Fruit fly (Drosophila melanogaster) whole organism, embryonic: ENCODE data around the gene RpL10Ab.
A peak's percentile ranks its signal among the peaks of the same experiment; 100 is the strongest.

ENCODE experiments used
- Aef1 ChIP-seq: fragments of 200-800 bp; sonication (Bioruptor generic); IDR thresholded peaks from 3 replicates; pipeline ENCODE4 v1.3.6; 2022; ENCODE audit warnings: missing biosample characterization, missing genetic modification characterization
- Atf3 ChIP-seq: fragments of 200-800 bp; sonication (Bioruptor generic); optimal IDR thresholded peaks from 3 replicates; lab custom pipeline; 2016; ENCODE audit warnings: missing biosample characterization, missing genetic modification characterization
- CG10565 ChIP-seq: fragments of 200-800 bp; sonication (Bioruptor generic); optimal IDR thresholded peaks from 3 replicates; lab custom pipeline; 2016; ENCODE audit warnings: missing biosample characterization, mild to moderate bottlenecking, missing genetic modification characterization
- CG12744 ChIP-seq: fragments of 200-800 bp; sonication (Bioruptor generic); optimal IDR thresholded peaks from 2 replicates; lab custom pipeline; 2016; ENCODE audit warnings: missing biosample characterization, missing genetic modification characterization
- CG12942 ChIP-seq: fragments of 200-800 bp; sonication (Bioruptor generic); optimal IDR thresholded peaks from 3 replicates; lab custom pipeline; 2016; ENCODE audit warnings: missing biosample characterization, missing genetic modification characterization
- CG13296 ChIP-seq: fragments of 200-800 bp; sonication (Bioruptor generic); optimal IDR thresholded peaks from 3 replicates; lab custom pipeline; 2018; ENCODE audit warnings: missing biosample characterization, mild to moderate bottlenecking, missing genetic modification characterization
- CG14441 ChIP-seq: fragments of 200-800 bp; sonication (Bioruptor generic); IDR thresholded peaks from 2 replicates; pipeline ENCODE4 v1.3.6; 2022; ENCODE audit warnings: missing biosample characterization, missing genetic modification characterization
- CG15514 ChIP-seq: fragments of 200-800 bp; sonication (Bioruptor generic); optimal IDR thresholded peaks from 3 replicates; lab custom pipeline; 2017; ENCODE audit warnings: missing biosample characterization, missing genetic modification characterization, mild to moderate bottlenecking, moderate library complexity, missing genetic modification reagents
- CG17328 ChIP-seq: fragments of 200-800 bp; sonication (Bioruptor generic); IDR thresholded peaks from 2 replicates; pipeline ENCODE4 v1.3.6; 2022; ENCODE audit warnings: missing biosample characterization, missing genetic modification characterization
- CG3838 ChIP-seq: fragments of 200-800 bp; sonication (Bioruptor generic); optimal IDR thresholded peaks from 3 replicates; lab custom pipeline; 2016; ENCODE audit warnings: missing biosample characterization, missing genetic modification characterization
- CG4360 ChIP-seq: fragments of 200-800 bp; sonication (Bioruptor generic); IDR thresholded peaks from 2 replicates; pipeline ENCODE4 v1.3.6; 2022; ENCODE audit warnings: missing biosample characterization, missing genetic modification characterization
- CG4404 ChIP-seq: fragments of 200-800 bp; sonication (Bioruptor generic); IDR thresholded peaks from 2 replicates; pipeline ENCODE4 v1.3.6; 2022; ENCODE audit warnings: missing biosample characterization, missing genetic modification characterization
- CG4424 ChIP-seq: fragments of 200-800 bp; sonication (Bioruptor generic); optimal IDR thresholded peaks from 3 replicates; lab custom pipeline; 2016; ENCODE audit warnings: missing biosample characterization, missing genetic modification characterization
- CG4707 ChIP-seq: fragments of 200-800 bp; sonication (Bioruptor generic); optimal IDR thresholded peaks from 2 replicates; lab custom pipeline; 2018; ENCODE audit warnings: missing biosample characterization, mild to moderate bottlenecking, missing genetic modification characterization, moderate library complexity
- CG6175 ChIP-seq: fragments of 200-800 bp; sonication (Bioruptor generic); IDR thresholded peaks from 3 replicates; pipeline ENCODE4 v1.3.6; 2022; ENCODE audit warnings: missing biosample characterization, missing genetic modification characterization
- CG6765 ChIP-seq: fragments of 200-800 bp; sonication (Bioruptor generic); optimal IDR thresholded peaks from 3 replicates; lab custom pipeline; 2017; ENCODE audit warnings: missing biosample characterization, mild to moderate bottlenecking, missing genetic modification characterization
- D19B ChIP-seq: fragments of 200-800 bp; sonication (Bioruptor generic); optimal IDR thresholded peaks from 2 replicates; lab custom pipeline; 2017; ENCODE audit warnings: missing biosample characterization, mild to moderate bottlenecking, missing genetic modification characterization
- Dip3 ChIP-seq: fragments of 200-800 bp; sonication (Bioruptor generic); optimal IDR thresholded peaks from 3 replicates; lab custom pipeline; 2016; ENCODE audit warnings: missing biosample characterization, missing genetic modification characterization
- Dll ChIP-seq: fragments of 200-800 bp; sonication (Bioruptor generic); IDR thresholded peaks from 4 replicates; pipeline ENCODE4 v1.3.6; 2022; ENCODE audit warnings: missing biosample characterization, missing genetic modification characterization; ENCODE audit not compliant: partially characterized antibody
- Eip74EF ChIP-seq, 2 experiments: fragments of 200-800 bp in 1 of 2; fragments of >200 bp in 1 of 2; sonication (Bioruptor generic) in 1 of 2; optimal IDR thresholded peaks; 2 replicates each; lab custom pipeline; 2017 to 2019; ENCODE audit warnings: missing biosample characterization in 2 of 2, missing genetic modification characterization in 2 of 2, mild to moderate bottlenecking in 1 of 2, moderate library complexity in 1 of 2
- Hmr ChIP-seq: fragments of 200-800 bp; sonication (Bioruptor generic); optimal IDR thresholded peaks from 3 replicates; lab custom pipeline; 2017; ENCODE audit warnings: mild to moderate bottlenecking, missing biosample characterization, missing genetic modification reagents, missing genetic modification characterization
- Hr78 ChIP-seq, 2 experiments: fragments of 200-800 bp in 1 of 2; fragments of >200 bp in 1 of 2; sonication (Bioruptor generic) in 1 of 2; optimal IDR thresholded peaks; 2 replicates each; lab custom pipeline; 2017 to 2019; ENCODE audit warnings: missing biosample characterization in 2 of 2, missing genetic modification characterization in 2 of 2, mild to moderate bottlenecking in 1 of 2, moderate library complexity in 1 of 2
- Hsf ChIP-seq: fragments of 200-800 bp; sonication (Bioruptor generic); optimal IDR thresholded peaks from 3 replicates; lab custom pipeline; 2016; ENCODE audit warnings: missing biosample characterization, missing genetic modification characterization
- Lim3 ChIP-seq: fragments of 200-800 bp; sonication (Bioruptor generic); IDR thresholded peaks from 2 replicates; pipeline ENCODE4 v1.3.6; 2022; ENCODE audit warnings: missing biosample characterization, missing genetic modification characterization
- Med ChIP-seq: fragments of 200-800 bp; sonication (Bioruptor generic); peaks from one replicate; lab custom pipeline; 2016; ENCODE audit warnings: missing biosample characterization, missing genetic modification characterization, mild to moderate bottlenecking, inconsistent platforms, moderate library complexity
- Mes4 ChIP-seq: fragments of 200-800 bp; sonication (Bioruptor generic); optimal IDR thresholded peaks from 2 replicates; lab custom pipeline; 2016; ENCODE audit warnings: missing biosample characterization, missing genetic modification characterization
- PHDP ChIP-seq: fragments of 200-800 bp; sonication (Bioruptor generic); optimal IDR thresholded peaks from 3 replicates; lab custom pipeline; 2018; ENCODE audit warnings: missing biosample characterization, mild to moderate bottlenecking, missing genetic modification characterization, moderate library complexity
- Usf ChIP-seq: fragments of 200-800 bp; sonication (Bioruptor generic); optimal IDR thresholded peaks from 2 replicates; lab custom pipeline; 2017; ENCODE audit warnings: missing genotype, missing biosample characterization, missing genetic modification characterization
- Xbp1 ChIP-seq: fragments of 200-800 bp; sonication (Bioruptor generic); optimal IDR thresholded peaks from 3 replicates; lab custom pipeline; 2016; ENCODE audit warnings: missing biosample characterization, mild to moderate bottlenecking, missing genetic modification characterization
- bbx ChIP-seq: fragments of 200-800 bp; sonication (Bioruptor generic); IDR thresholded peaks from 2 replicates; pipeline ENCODE4 v1.3.6; 2022; ENCODE audit warnings: missing biosample characterization, missing genetic modification characterization; ENCODE audit not compliant: partially characterized antibody
- crc ChIP-seq: fragments of 200-800 bp; sonication (Bioruptor generic); optimal IDR thresholded peaks from 2 replicates; lab custom pipeline; 2016; ENCODE audit warnings: missing biosample characterization, missing genetic modification characterization
- dan ChIP-seq: fragments of 200-800 bp; sonication (Bioruptor generic); IDR thresholded peaks from 2 replicates; pipeline ENCODE4 v1.3.6; 2022; ENCODE audit warnings: missing biosample characterization, missing genetic modification characterization
- exex ChIP-seq: fragments of 200-800 bp; sonication (Bioruptor generic); optimal IDR thresholded peaks from 4 replicates; lab custom pipeline; 2018; ENCODE audit warnings: missing biosample characterization, mild to moderate bottlenecking, missing genetic modification characterization, moderate library complexity
- ham ChIP-seq: fragments of 200-800 bp; sonication (Bioruptor generic); IDR thresholded peaks from 2 replicates; pipeline ENCODE4 v1.3.6; 2022; ENCODE audit warnings: missing biosample characterization, missing genetic modification characterization
- her ChIP-seq: fragments of 200-800 bp; sonication (Bioruptor generic); optimal IDR thresholded peaks from 2 replicates; lab custom pipeline; 2016; ENCODE audit warnings: missing biosample characterization, missing genetic modification characterization
- kni ChIP-seq: fragments of 200-800 bp; sonication (Bioruptor generic); optimal IDR thresholded peaks from 3 replicates; lab custom pipeline; 2017; ENCODE audit warnings: mild to moderate bottlenecking, missing biosample characterization, missing genetic modification reagents, missing genetic modification characterization
- knrl ChIP-seq: fragments of 200-800 bp; sonication (Bioruptor generic); IDR thresholded peaks from 3 replicates; pipeline ENCODE4 v1.3.6; 2022; ENCODE audit warnings: missing biosample characterization, missing genetic modification characterization; ENCODE audit not compliant: partially characterized antibody
- peb ChIP-seq: fragments of 200-800 bp; sonication (Bioruptor generic); IDR thresholded peaks from 2 replicates; pipeline ENCODE4 v1.3.6; 2022; ENCODE audit warnings: missing biosample characterization, missing genetic modification characterization
- pnt ChIP-seq: fragments of 200-800 bp; sonication (Bioruptor generic); optimal IDR thresholded peaks from 3 replicates; lab custom pipeline; 2016; ENCODE audit warnings: missing biosample characterization, missing genetic modification characterization
- pros ChIP-seq: fragments of 200-800 bp; sonication (Bioruptor generic); optimal IDR thresholded peaks from 3 replicates; lab custom pipeline; 2019; ENCODE audit warnings: missing biosample characterization, mild to moderate bottlenecking, missing genetic modification characterization, moderate library complexity
- repo ChIP-seq: fragments of 200-800 bp; sonication (Bioruptor generic); optimal IDR thresholded peaks from 2 replicates; lab custom pipeline; 2016; ENCODE audit warnings: missing biosample characterization, missing genetic modification characterization
- row ChIP-seq: fragments of 200-800 bp; sonication (Bioruptor generic); IDR thresholded peaks from 3 replicates; pipeline ENCODE4 v1.3.6; 2022; ENCODE audit warnings: missing biosample characterization, missing genetic modification characterization
- run ChIP-seq: fragments of 200-800 bp; sonication (Bioruptor generic); optimal IDR thresholded peaks from 3 replicates; lab custom pipeline; 2018; ENCODE audit warnings: missing biosample characterization, mild to moderate bottlenecking, missing genetic modification characterization
- salm ChIP-seq: fragments of 200-800 bp; sonication (Bioruptor generic); optimal IDR thresholded peaks from 2 replicates; lab custom pipeline; 2018; ENCODE audit warnings: missing biosample characterization, mild to moderate bottlenecking, missing genetic modification characterization
- slp2 ChIP-seq: fragments of 200-800 bp; sonication (Bioruptor generic); optimal IDR thresholded peaks from 2 replicates; lab custom pipeline; 2016; ENCODE audit warnings: missing biosample characterization, missing genetic modification characterization
- ttk ChIP-seq: fragments of 200-800 bp; sonication (Bioruptor generic); IDR thresholded peaks from 2 replicates; pipeline ENCODE4 v2.1.2; 2022; ENCODE audit warnings: missing biosample characterization, missing genetic modification characterization
- vfl ChIP-seq: fragments of 200-800 bp; sonication (Bioruptor generic); optimal IDR thresholded peaks from 2 replicates; lab custom pipeline; 2016; ENCODE audit warnings: missing biosample characterization, missing genetic modification characterization
- zen2 ChIP-seq: fragments of 200-800 bp; sonication (Bioruptor generic); IDR thresholded peaks from 3 replicates; pipeline ENCODE4 v1.3.6; 2022; ENCODE audit warnings: missing biosample characterization, missing genetic modification characterization; ENCODE audit not compliant: partially characterized antibody
- zfh1 ChIP-seq: fragments of 200-800 bp; sonication (Bioruptor generic); IDR thresholded peaks from 3 replicates; pipeline ENCODE4 v1.3.6; 2022; ENCODE audit warnings: missing biosample characterization, missing genetic modification characterization

Gene RpL10Ab

DNA sequence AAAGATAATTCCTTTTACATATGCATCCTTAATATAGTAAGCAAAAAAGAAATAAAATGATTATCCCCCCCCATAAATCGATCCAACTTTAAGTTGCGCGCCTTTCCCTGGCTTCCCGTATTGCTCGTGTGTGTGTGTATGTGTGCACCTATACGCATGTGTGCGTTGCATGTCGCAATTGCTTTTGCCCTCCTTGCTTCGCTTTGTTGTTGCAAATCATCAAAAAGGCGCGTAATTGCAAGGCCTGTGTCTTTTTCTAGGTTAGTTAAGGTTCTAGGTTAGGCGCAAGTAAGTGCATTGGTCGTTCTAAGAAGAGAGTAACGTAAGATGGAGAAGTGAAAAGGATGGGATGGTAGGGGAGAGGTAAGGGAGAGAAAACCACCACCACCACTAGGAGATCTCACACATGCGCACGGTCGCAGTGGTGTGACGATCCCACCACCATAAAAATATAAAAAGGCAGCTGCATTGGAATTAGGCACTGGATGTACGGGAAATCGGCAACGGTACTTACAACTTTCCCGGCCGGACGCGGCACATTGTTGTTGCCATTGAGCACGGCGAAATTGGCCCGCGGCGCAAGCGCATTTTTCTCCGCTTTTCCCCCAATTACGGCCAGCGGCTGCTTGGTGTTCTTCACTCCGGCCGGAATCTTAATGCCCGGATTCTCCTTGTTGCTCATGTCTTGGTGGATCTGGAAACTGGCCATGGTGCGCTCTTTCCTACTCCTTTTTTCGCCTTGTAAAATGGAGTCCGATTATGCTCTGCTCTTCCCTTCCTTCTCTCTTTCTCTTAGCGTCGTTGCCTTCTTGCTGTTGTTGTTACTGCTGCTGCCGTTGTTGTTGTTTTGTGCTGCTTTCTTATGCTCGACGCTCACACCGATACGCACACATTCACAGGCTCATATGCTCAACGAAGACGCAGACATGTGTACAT, 10.0 kb downstream of the RpL10Ab start (continued):
- no peak for TF ChIP-seq Mes4 (GFP tag; lab: Kevin White, UChicago)
- no peak for TF ChIP-seq CG10565 (GFP tag; lab: Kevin White, UChicago)
- no peak for TF ChIP-seq CG15514 (GFP tag; lab: Kevin White, UChicago)
- peak; percentile 64; the same call in 2 of the 3 replicates for TF ChIP-seq Aef1
- no peak for TF ChIP-seq exex (tag; lab: Kevin White, UChicago)
- TF ChIP-seq Xbp1 (GFP tag; lab: Kevin White, UChicago), result no peak
- no peak for TF ChIP-seq run (tag; lab: Kevin White, UChicago)
- no peak for TF ChIP-seq CG12942 (GFP tag; lab: Kevin White, UChicago)
- TF ChIP-seq pnt, result no peak
- no peak for TF ChIP-seq CG4424 (GFP tag; lab: Kevin White, UChicago)
- peak; percentile 32; the same call in 1 of the 2 replicates for TF ChIP-seq ttk (GFP tag; lab: Robert Waterston, UW)
- no peak for TF ChIP-seq Eip74EF (GFP tag; optimal IDR thresholded peaks at IDR 0.05; lab: Kevin White, UChicago)
- TF ChIP-seq dan (GFP tag; lab: Robert Waterston, UW), result no peak
- TF ChIP-seq Usf (GFP tag; lab: Kevin White, UChicago), result no peak
- no peak for TF ChIP-seq Hr78 (GFP tag; optimal IDR thresholded peaks at IDR 0.05; lab: Kevin White, UChicago)
- peak; percentile 100 for TF ChIP-seq CG4360 (GFP tag; lab: Robert Waterston, UW)
- no peak for TF ChIP-seq Dip3 (GFP tag; lab: Kevin White, UChicago)
- peak; percentile 92 for TF ChIP-seq pros (GFP tag; lab: Kevin White, UChicago)
- no peak for TF ChIP-seq row (GFP tag; lab: Robert Waterston, UW)
- no peak for TF ChIP-seq bbx
- no peak for TF ChIP-seq her (GFP tag; lab: Kevin White, UChicago)
- no peak for TF ChIP-seq salm (tag; lab: Kevin White, UChicago)
- no peak for TF ChIP-seq zen2 (GFP tag; lab: Robert Waterston, UW)
- no peak for TF ChIP-seq CG3838 (GFP tag; lab: Kevin White, UChicago)
- no peak for TF ChIP-seq Atf3 (GFP tag; lab: Kevin White, UChicago)
- no peak for TF ChIP-seq ham (GFP tag; lab: Robert Waterston, UW)
- TF ChIP-seq slp2 (GFP tag; lab: Kevin White, UChicago), result no peak
- no peak for TF ChIP-seq kni (GFP tag; lab: Kevin White, UChicago)
- TF ChIP-seq CG14441 (GFP tag; lab: Robert Waterston, UW), result no peak
- peak; percentile 73 for TF ChIP-seq Med (GFP tag; lab: Kevin White, UChicago)
- TF ChIP-seq CG4707 (GFP tag; lab: Kevin White, UChicago), result no peak
- TF ChIP-seq CG4404 (GFP tag; lab: Robert Waterston, UW), result no peak
- no peak for TF ChIP-seq crc (GFP tag; lab: Kevin White, UChicago)
- TF ChIP-seq CG12744 (GFP tag; lab: Kevin White, UChicago), result no peak
- TF ChIP-seq CG17328 (GFP tag; lab: Robert Waterston, UW), result no peak
- TF ChIP-seq knrl, result no peak
- no peak for TF ChIP-seq CG13296 (GFP tag; lab: Kevin White, UChicago)
- TF ChIP-seq D19B (GFP tag; lab: Kevin White, UChicago), result no peak
- no peak for TF ChIP-seq Hmr (GFP tag; lab: Kevin White, UChicago)
- no peak for TF ChIP-seq Lim3 (GFP tag; lab: Robert Waterston, UW)
- no peak for TF ChIP-seq vfl (GFP tag; lab: Kevin White, UChicago)
- TF ChIP-seq PHDP, result no peak
- TF ChIP-seq CG6765 (GFP tag; lab: Kevin White, UChicago), result no peak
- no peak for TF ChIP-seq Hsf
- TF ChIP-seq CG6175 (GFP tag; lab: Robert Waterston, UW), result no peak
- TF ChIP-seq peb (GFP tag; lab: Robert Waterston, UW), result no peak
- TF ChIP-seq zfh1 (GFP tag; lab: Robert Waterston, UW), result no peak
- no peak for TF ChIP-seq repo (GFP tag; lab: Kevin White, UChicago)
- TF ChIP-seq Dll (GFP tag; lab: Robert Waterston, UW), result no peak
